Fruit fly (Drosophila melanogaster): ENCODE measurements around the gene CG7142.

CG7142 gene

DNA sequence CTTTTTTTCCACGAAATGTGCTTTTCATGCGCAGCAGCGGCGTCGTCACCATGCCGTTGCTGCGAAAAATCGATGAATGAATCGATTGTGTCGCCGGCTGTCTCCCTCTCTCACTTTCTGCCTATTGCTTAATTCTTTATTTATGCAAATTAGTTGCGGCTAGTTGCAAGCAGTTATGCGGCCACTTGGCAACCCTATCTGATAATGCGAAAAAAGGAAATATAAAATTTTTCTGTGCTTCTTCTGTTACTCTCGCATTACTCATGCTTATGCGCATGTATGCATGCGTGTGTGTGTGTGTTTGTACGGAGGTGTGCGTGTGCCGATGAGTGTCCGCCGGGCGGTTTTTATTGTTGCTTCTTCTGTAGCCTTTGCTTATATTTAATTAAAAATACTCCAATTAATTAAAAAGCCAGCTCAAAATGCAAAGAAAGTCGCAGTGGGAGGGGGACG lies 35.6 kb downstream of the CG7142 start (continued):
- TF ChIP-seq CG11093 (GFP tag; IDR thresholded peaks at IDR 0.05) (no peak), MESR4 (GFP tag; optimal IDR thresholded peaks at IDR 0.05) (no peak), CG8359 (GFP tag; optimal IDR thresholded peaks at IDR 0.05; ENCODE audit: borderline replicate concordance) (no peak), B-H2 (GFP tag; optimal IDR thresholded peaks at IDR 0.05) (peak; percentile 51), pum (GFP tag; optimal IDR thresholded peaks at IDR 0.05) (no peak), CG15696 (tag; optimal IDR thresholded peaks at IDR 0.05) (no peak), CG32772 (GFP tag; IDR thresholded peaks at IDR 0.05) (no peak), Hr3 (GFP tag; optimal IDR thresholded peaks at IDR 0.05) (no peak), Dp (GFP tag; optimal IDR thresholded peaks at IDR 0.05) (no peak), croc (GFP tag; conservative IDR thresholded peaks at IDR 0.05) (no peak), prd (optimal IDR thresholded peaks at IDR 0.05) (no peak), prd (GFP tag; IDR thresholded peaks at IDR 0.05) (no peak), CG14667 (GFP tag; IDR thresholded peaks at IDR 0.05) (no peak), CG6765 (GFP tag; optimal IDR thresholded peaks at IDR 0.05) (peak; percentile 28), pan (optimal IDR thresholded peaks at IDR 0.05) (no peak), pan (GFP tag; optimal IDR thresholded peaks at IDR 0.05 in 1 of 2, IDR thresholded peaks at IDR 0.05 in 1 of 2) (peak in 1 of 2 experiments; percentile 14), CG13424 (tag; optimal IDR thresholded peaks at IDR 0.05) (no peak), YL-1 (GFP tag; optimal IDR thresholded peaks at IDR 0.05) (no peak), MTF-1 (GFP tag; optimal IDR thresholded peaks at IDR 0.05; ENCODE audit: borderline replicate concordance) (peak; percentile 0), CG3065 (GFP tag; optimal IDR thresholded peaks at IDR 0.05) (no peak), kah (GFP tag; optimal IDR thresholded peaks at IDR 0.05) (no peak), CG9797 (GFP tag; optimal IDR thresholded peaks at IDR 0.05) (no peak), nau (GFP tag; optimal IDR thresholded peaks at IDR 0.05) (no peak), B-H1 (GFP tag; IDR thresholded peaks at IDR 0.05) (no peak; the same call in 2 of the 3 replicates), Hr78 (GFP tag; optimal IDR thresholded peaks at IDR 0.05) (no peak), Fer1 (GFP tag; optimal IDR thresholded peaks at IDR 0.05) (peak; percentile 20), scrt (GFP tag; optimal IDR thresholded peaks at IDR 0.05) (peak; percentile 50), CG11247 (GFP tag; IDR thresholded peaks at IDR 0.05) (no peak), Gsc (GFP tag; IDR thresholded peaks at IDR 0.05) (no peak), Blimp-1 (GFP tag; optimal IDR thresholded peaks at IDR 0.05) (no peak), peb (GFP tag; IDR thresholded peaks at IDR 0.05) (no peak), CG2116 (GFP tag; optimal IDR thresholded peaks at IDR 0.05) (no peak), Fer2 (tag; optimal IDR thresholded peaks at IDR 0.05) (no peak), CG10565 (GFP tag; optimal IDR thresholded peaks at IDR 0.05) (no peak), CG31441 (GFP tag; IDR thresholded peaks at IDR 0.05) (no peak), dmrt11E (tag; optimal IDR thresholded peaks at IDR 0.05) (no peak), emc (GFP tag; optimal IDR thresholded peaks at IDR 0.05) (no peak), TFAM (GFP tag; optimal IDR thresholded peaks at IDR 0.05) (no peak), CG14860 (GFP tag; IDR thresholded peaks at IDR 0.05; ENCODE audit: partially characterized antibody) (no peak), gcm (GFP tag; optimal IDR thresholded peaks at IDR 0.05) (no peak), CG11085 (GFP tag; IDR thresholded peaks at IDR 0.05) (no peak), CG7839 (tag; optimal IDR thresholded peaks at IDR 0.05) (peak; percentile 2), CG30403 (GFP tag; optimal IDR thresholded peaks at IDR 0.05) (no peak), insv (GFP tag; optimal IDR thresholded peaks at IDR 0.05) (no peak), br (optimal IDR thresholded peaks at IDR 0.05) (no peak), so (GFP tag; IDR thresholded peaks at IDR 0.05) (no peak), exex (tag; optimal IDR thresholded peaks at IDR 0.05) (no peak), Oaz (GFP tag; IDR thresholded peaks at IDR 0.05) (no peak), Taf1 (GFP tag; IDR thresholded peaks at IDR 0.05) (no peak), Doc3 (GFP tag; IDR thresholded peaks at IDR 0.05; ENCODE audit: partially characterized antibody) (no peak), CG1647 (GFP tag; optimal IDR thresholded peaks at IDR 0.05) (no peak), CG8281 (tag; optimal IDR thresholded peaks at IDR 0.05) (no peak)
